Worm (Caenorhabditis elegans): ENCODE measurements around the gene F41H8.1.

F41H8.1 gene

ce11 chrV:833368-833767 lies at the start of gene F41H8.1:
Gene F41H8.1, plus strand, starts transcription at chrV:833668.
- TF ChIP-seq zag-1 (tag; optimal IDR thresholded peaks at IDR 0.05) (no peak), mab-5 (tag; optimal IDR thresholded peaks at IDR 0.05) (no peak), ceh-82 (tag; optimal IDR thresholded peaks at IDR 0.05) (no peak), lin-11 (tag; optimal IDR thresholded peaks at IDR 0.05) (no peak), aly-2 (tag; optimal IDR thresholded peaks at IDR 0.05) (no peak), crh-2 (tag; optimal IDR thresholded peaks at IDR 0.05) (no peak), C34F6.9 (tag; optimal IDR thresholded peaks at IDR 0.05) (no peak), sma-9 (GFP tag; optimal IDR thresholded peaks at IDR 0.05) (no peak), sma-9 (tag; optimal IDR thresholded peaks at IDR 0.05) (no peak), sma-3 (GFP tag; optimal IDR thresholded peaks at IDR 0.05) (no peak), ama-1 (optimal IDR thresholded peaks at IDR 0.05) (no peak), blmp-1 (tag; optimal IDR thresholded peaks at IDR 0.05; ENCODE audit: insufficient read depth) (no peak), nhr-77 (tag; optimal IDR thresholded peaks at IDR 0.05) (no peak)

DNA sequence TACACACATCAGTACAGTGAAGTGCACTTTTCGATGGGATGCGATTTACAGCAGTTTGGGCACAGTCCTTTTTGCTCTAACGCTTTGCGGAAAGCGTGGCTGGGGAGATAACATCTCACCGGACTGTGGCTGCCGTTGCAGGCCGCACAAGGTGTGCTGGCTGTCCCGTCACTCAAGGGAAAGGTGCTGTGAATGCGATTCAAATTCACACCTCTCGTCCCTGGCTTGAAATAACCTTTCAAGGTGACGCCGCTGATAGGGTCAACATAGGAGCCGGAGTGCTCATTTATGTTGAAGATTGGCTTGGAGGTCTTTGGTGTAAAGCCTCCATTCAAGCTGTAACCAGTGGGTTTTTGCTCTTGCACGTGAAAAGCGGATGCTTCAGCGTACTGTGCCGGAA lies 39.4 kb upstream of the F41H8.1 start:
- no peak for TF ChIP-seq sma-3 (GFP tag; optimal IDR thresholded peaks at IDR 0.05)

DNA sequence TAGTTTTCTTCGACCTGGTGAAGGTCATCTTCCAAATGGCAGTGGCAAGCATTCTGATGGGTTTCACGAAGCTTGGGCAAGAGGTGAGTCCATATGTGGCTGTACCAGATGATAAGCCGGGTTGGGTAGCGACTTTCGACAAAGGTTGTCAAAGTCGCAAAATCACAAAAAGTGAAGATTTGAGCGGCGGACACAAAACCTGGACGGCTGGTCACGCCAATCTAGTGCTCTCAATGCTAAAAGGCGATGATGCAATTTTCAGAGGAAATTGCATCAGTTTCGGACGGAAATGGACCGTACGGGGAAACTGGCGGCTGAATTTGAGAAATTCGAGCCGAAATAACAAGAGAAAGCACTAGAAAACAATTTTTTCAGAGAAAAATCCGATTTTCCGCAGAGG lies 36.2 kb upstream of the F41H8.1 start:
- TF ChIP-seq F13H6.1 (tag; optimal IDR thresholded peaks at IDR 0.05), result no peak
- TF ChIP-seq zag-1 (tag; optimal IDR thresholded peaks at IDR 0.05), result no peak

DNA sequence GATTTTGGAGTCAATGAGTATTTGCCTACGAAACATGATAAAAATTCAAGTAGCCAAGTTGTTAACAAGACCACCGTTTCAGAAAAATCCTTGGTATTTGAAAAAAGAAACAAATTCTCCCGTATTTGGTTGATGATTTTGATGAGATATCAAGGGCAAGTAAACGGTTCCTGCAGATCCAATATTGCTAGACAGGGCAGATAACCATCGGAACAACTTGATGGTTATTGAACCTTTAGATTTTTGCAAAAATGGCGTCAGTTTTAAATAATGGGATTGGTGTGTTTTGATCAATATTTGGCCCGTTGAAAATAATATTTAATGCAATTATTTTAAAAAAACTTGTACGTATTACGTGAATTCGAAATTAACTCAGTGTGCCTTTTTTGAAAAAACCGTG lies 33.2 kb upstream of the F41H8.1 start:
- no peak for TF ChIP-seq ztf-1 (GFP tag; conservative IDR thresholded peaks at IDR 0.05)
- TF ChIP-seq sma-9 (GFP tag; optimal IDR thresholded peaks at IDR 0.05), result peak; percentile 70
- no peak for TF ChIP-seq sma-9 (tag; optimal IDR thresholded peaks at IDR 0.05)
- peak; percentile 3 for TF ChIP-seq elt-1 (tag; optimal IDR thresholded peaks at IDR 0.05)
- TF ChIP-seq unc-62 (GFP tag; optimal IDR thresholded peaks at IDR 0.05), result no peak
- no peak for TF ChIP-seq lin-11 (tag; optimal IDR thresholded peaks at IDR 0.05)
- no peak for TF ChIP-seq nhr-10 (tag; optimal IDR thresholded peaks at IDR 0.05)

DNA sequence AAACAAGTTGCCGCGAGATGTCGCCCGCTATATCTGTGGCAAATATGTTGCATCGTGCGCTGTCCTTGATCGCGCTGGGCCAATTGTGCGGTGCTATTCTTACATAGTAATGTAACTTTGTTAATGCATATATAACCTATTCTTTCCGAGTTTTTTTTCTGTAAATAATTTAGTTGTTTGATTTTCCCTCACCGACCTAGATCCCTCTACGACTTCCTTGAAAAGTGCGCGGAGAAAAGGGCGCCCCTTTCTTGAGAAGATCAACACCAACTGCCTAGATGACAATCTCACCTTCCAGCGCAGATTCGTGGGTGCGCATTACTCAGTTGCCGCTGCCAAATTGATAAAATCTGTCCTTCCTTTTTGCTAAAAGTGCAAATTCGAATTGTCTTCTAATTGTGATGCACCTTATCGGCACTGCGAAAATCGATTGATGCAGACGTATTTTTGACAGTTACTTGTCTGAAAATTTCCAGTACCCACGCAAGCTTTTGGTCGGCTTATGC lies 31.9 kb upstream of the F41H8.1 start:
- TF ChIP-seq elt-1 (tag; optimal IDR thresholded peaks at IDR 0.05) (peak; percentile 89), mdl-1 (tag; optimal IDR thresholded peaks at IDR 0.05) (no peak), nhr-129 (tag; optimal IDR thresholded peaks at IDR 0.05) (no peak), egl-27 (tag; optimal IDR thresholded peaks at IDR 0.05) (no peak), sma-9 (GFP tag; optimal IDR thresholded peaks at IDR 0.05) (peak; percentile 77), sma-9 (tag; optimal IDR thresholded peaks at IDR 0.05) (no peak), C34F6.9 (tag; optimal IDR thresholded peaks at IDR 0.05) (no peak), ceh-16 (tag; optimal IDR thresholded peaks at IDR 0.05) (peak; percentile 33)

DNA sequence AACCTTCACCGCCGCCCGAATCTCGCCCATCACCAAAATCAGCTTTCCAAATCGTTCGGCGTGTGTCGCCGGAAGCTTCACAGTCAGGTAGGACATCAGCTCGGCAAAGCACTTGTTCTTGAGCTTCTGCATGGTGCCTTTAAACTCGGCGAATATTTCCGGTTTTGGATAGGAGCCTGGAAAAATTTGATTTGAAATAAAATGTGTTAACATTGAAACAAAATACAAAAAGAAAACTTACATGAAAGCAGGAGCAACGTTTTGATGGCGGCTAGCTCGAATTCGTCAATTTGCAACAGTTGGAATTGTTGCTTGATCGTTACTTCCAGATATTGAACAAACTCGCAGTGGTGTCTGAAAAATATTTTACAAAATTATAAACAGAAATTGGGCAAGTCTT lies 30.7 kb upstream of the F41H8.1 start:
- no peak for TF ChIP-seq F13H6.1 (tag; optimal IDR thresholded peaks at IDR 0.05)

DNA sequence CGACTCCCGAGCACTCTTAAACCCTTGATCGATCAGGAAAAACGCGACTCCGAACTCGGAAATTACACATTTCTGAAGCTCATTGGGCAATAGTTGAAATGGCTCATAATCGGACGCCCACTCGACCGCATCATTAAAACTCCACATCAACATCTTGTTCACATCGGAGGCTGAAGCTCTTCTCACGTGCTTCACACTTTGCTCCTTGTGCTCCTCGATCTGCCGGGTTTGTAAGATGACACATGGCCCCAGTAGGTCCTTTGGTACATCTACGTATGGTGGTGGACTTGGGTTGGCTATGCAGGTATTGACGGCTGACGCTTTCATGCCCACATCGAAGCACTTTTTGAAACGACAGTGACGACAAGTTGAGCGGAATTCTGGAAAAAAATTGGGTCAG lies 30.0 kb upstream of the F41H8.1 start:
- TF ChIP-seq nhr-129 (tag; optimal IDR thresholded peaks at IDR 0.05) (no peak), ceh-16 (tag; optimal IDR thresholded peaks at IDR 0.05) (no peak), lin-39 (tag; optimal IDR thresholded peaks at IDR 0.05) (no peak)

DNA sequence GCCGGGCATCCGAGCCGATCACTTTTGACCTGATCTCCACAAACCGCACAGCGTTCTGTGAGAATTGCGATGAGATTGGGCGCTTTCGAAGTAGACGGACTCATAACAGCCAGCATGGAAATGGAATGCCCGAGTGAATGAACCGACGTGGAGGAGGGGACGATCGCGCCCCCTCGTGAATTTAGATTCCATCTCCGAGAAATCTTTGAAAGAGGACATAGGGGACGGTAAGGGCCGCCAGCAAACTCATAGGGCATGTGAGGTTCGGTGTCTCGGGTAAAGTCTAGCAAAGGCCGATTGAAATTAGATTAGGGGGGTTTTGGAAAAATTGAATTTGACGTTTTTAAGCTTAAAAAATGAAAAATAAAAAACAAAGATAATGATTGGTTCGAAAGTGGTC lies 29.0 kb upstream of the F41H8.1 start, which contains the start of gene nhr-270:
Gene nhr-270, minus strand, starts transcription at position 257 of the 400 bp plus-strand sequence.
- TF ChIP-seq ceh-82 (tag; optimal IDR thresholded peaks at IDR 0.05), result no peak

DNA sequence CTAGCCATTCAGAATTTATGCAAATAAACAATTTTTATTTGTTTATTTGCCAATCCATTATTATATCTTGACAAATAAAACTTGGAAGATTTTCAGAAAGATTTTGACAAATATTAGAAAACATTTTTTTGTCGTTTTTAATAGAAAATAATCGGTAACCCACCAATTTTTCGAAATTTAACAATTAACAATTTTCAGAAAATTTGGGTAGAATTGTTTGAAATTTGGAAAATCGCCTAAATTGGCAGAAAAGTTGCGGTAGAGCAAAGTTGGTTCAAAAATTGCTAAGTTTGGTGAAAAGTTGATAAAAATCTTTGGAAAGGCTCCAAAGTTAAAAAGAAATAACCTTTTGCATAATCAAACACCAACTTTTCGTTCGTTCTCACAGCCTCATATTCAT lies 25.2 kb upstream of the F41H8.1 start:
- no peak for TF ChIP-seq sem-4 (tag; optimal IDR thresholded peaks at IDR 0.05)
- no peak for TF ChIP-seq zag-1 (tag; optimal IDR thresholded peaks at IDR 0.05)
- no peak for TF ChIP-seq lin-11 (tag; optimal IDR thresholded peaks at IDR 0.05)
- TF ChIP-seq peb-1 (tag; optimal IDR thresholded peaks at IDR 0.05), result no peak
- TF ChIP-seq lsy-2 (tag; optimal IDR thresholded peaks at IDR 0.05), result no peak
- no peak for TF ChIP-seq nhr-129 (tag; optimal IDR thresholded peaks at IDR 0.05)
- TF ChIP-seq crh-2 (tag; optimal IDR thresholded peaks at IDR 0.05), result no peak
- TF ChIP-seq nhr-6 (tag; optimal IDR thresholded peaks at IDR 0.05), result no peak
